Fruit fly (Drosophila melanogaster) whole organism, embryonic: ENCODE data around the gene Vps2.

Experiments
- B-H2 ChIP-seq: fragments of 200-800 bp; sonication (Bioruptor generic); optimal IDR thresholded peaks from 2 replicates; lab custom pipeline; 2018; ENCODE audit warnings: missing biosample characterization, mild to moderate bottlenecking, missing genetic modification characterization
- CG10267 ChIP-seq: fragments of 200-800 bp; sonication (Bioruptor generic); optimal IDR thresholded peaks from 2 replicates; lab custom pipeline; 2018; ENCODE audit warnings: missing biosample characterization, mild to moderate bottlenecking, missing genetic modification characterization, moderate library complexity
- CG12299 ChIP-seq: fragments of 200-800 bp; sonication (Bioruptor generic); optimal IDR thresholded peaks from 2 replicates; lab custom pipeline; 2018; ENCODE audit warnings: missing biosample characterization, mild to moderate bottlenecking, missing genetic modification characterization
- CG12391 ChIP-seq: fragments of 200-800 bp; sonication (Bioruptor generic); optimal IDR thresholded peaks from 3 replicates; lab custom pipeline; 2018; ENCODE audit warnings: missing biosample characterization, mild to moderate bottlenecking, missing genetic modification characterization, moderate library complexity
- CG13296 ChIP-seq: fragments of 200-800 bp; sonication (Bioruptor generic); optimal IDR thresholded peaks from 3 replicates; lab custom pipeline; 2018; ENCODE audit warnings: missing biosample characterization, mild to moderate bottlenecking, missing genetic modification characterization
- CG15696 ChIP-seq: fragments of 200-800 bp; sonication (Bioruptor generic); optimal IDR thresholded peaks from 2 replicates; lab custom pipeline; 2019; ENCODE audit warnings: missing biosample characterization, mild to moderate bottlenecking, missing genetic modification characterization, moderate library complexity
- CG16863 ChIP-seq: fragments of 200-800 bp; sonication (Bioruptor generic); optimal IDR thresholded peaks from 3 replicates; lab custom pipeline; 2016; ENCODE audit warnings: missing biosample characterization, missing genetic modification characterization
- CG17186 ChIP-seq: fragments of 200-800 bp; sonication (Bioruptor generic); optimal IDR thresholded peaks from 3 replicates; lab custom pipeline; 2017; ENCODE audit warnings: missing biosample characterization, missing genetic modification reagents, missing genetic modification characterization
- CG18262 ChIP-seq: fragments of 200-800 bp; optimal IDR thresholded peaks from 3 replicates; lab custom pipeline; 2019; ENCODE audit warnings: missing biosample characterization, mild to moderate bottlenecking, missing genetic modification characterization, moderate library complexity
- CG1832 ChIP-seq: fragments of 200-800 bp; sonication (Bioruptor generic); optimal IDR thresholded peaks from 2 replicates; lab custom pipeline; 2017; ENCODE audit warnings: missing biosample characterization, mild to moderate bottlenecking, missing genetic modification characterization, inconsistent platforms
- CG2120 ChIP-seq: fragments of 200-800 bp; sonication (Bioruptor generic); optimal IDR thresholded peaks from 3 replicates; lab custom pipeline; 2016; ENCODE audit warnings: missing biosample characterization, missing genetic modification characterization
- CG2712 ChIP-seq: fragments of 200-800 bp; optimal IDR thresholded peaks from 3 replicates; lab custom pipeline; 2019; ENCODE audit warnings: missing biosample characterization, mild to moderate bottlenecking, missing genetic modification characterization, moderate library complexity
- CG3163 ChIP-seq: fragments of 200-800 bp; sonication (Bioruptor generic); optimal IDR thresholded peaks from 3 replicates; lab custom pipeline; 2016; ENCODE audit warnings: missing biosample characterization, missing genetic modification characterization
- CG3726 ChIP-seq: fragments of 200-800 bp; sonication (Bioruptor generic); IDR thresholded peaks from 3 replicates; pipeline ENCODE4, ENCODE4 v1.3.6; 2022; ENCODE audit warnings: missing biosample characterization, missing genetic modification characterization
- CG5245 ChIP-seq: fragments of 200-800 bp; sonication (Bioruptor generic); optimal IDR thresholded peaks from 3 replicates; lab custom pipeline; 2016; ENCODE audit warnings: missing biosample characterization, missing genetic modification characterization
- CG6254 ChIP-seq: fragments of 200-800 bp; sonication (Bioruptor generic); optimal IDR thresholded peaks from 3 replicates; lab custom pipeline; 2017; ENCODE audit warnings: mild to moderate bottlenecking, missing biosample characterization, missing genetic modification reagents, missing genetic modification characterization
- CG6272 ChIP-seq: fragments of 200-800 bp; sonication (Bioruptor generic); IDR thresholded peaks from 2 replicates; pipeline ENCODE4 v1.3.6; 2022; ENCODE audit warnings: missing biosample characterization, missing genetic modification characterization
- CG8359 ChIP-seq: fragments of 200-800 bp; sonication (Bioruptor generic); optimal IDR thresholded peaks from 2 replicates; lab custom pipeline; 2017; ENCODE audit warnings: missing biosample characterization, mild to moderate bottlenecking, missing genetic modification characterization, borderline replicate concordance
- CoRest ChIP-seq: fragments of 200-800 bp; sonication (Bioruptor generic); optimal IDR thresholded peaks from 3 replicates; lab custom pipeline; 2018; ENCODE audit warnings: missing biosample characterization, mild to moderate bottlenecking, missing genetic modification characterization, moderate library complexity
- D19A ChIP-seq: fragments of 200-800 bp; optimal IDR thresholded peaks from 3 replicates; lab custom pipeline; 2019; ENCODE audit warnings: missing biosample characterization, mild to moderate bottlenecking, missing genetic modification characterization, moderate library complexity
- Dad ChIP-seq: fragments of 200-800 bp; sonication (Bioruptor generic); optimal IDR thresholded peaks from 3 replicates; lab custom pipeline; 2016; ENCODE audit warnings: missing biosample characterization, missing genetic modification characterization
- Fer2 ChIP-seq: fragments of 200-800 bp; sonication (Bioruptor generic); optimal IDR thresholded peaks from 2 replicates; lab custom pipeline; 2018; ENCODE audit warnings: missing biosample characterization, mild to moderate bottlenecking, missing genetic modification characterization, moderate library complexity
- H2.0 ChIP-seq: fragments of 200-800 bp; sonication (Bioruptor generic); IDR thresholded peaks from 2 replicates; pipeline ENCODE4 v1.3.6; 2022; ENCODE audit warnings: missing biosample characterization, missing genetic modification characterization
- Hr39 ChIP-seq: fragments of >200 bp; optimal IDR thresholded peaks from 2 replicates; lab custom pipeline; 2017
- Hsf ChIP-seq: fragments of 200-800 bp; sonication (Bioruptor generic); optimal IDR thresholded peaks from 3 replicates; lab custom pipeline; 2016; ENCODE audit warnings: missing biosample characterization, missing genetic modification characterization
- Med ChIP-seq: fragments of 200-800 bp; sonication (Bioruptor generic); peaks from one replicate; lab custom pipeline; 2016; ENCODE audit warnings: missing biosample characterization, missing genetic modification characterization, mild to moderate bottlenecking, inconsistent platforms, moderate library complexity
- NK7.1 ChIP-seq: fragments of 200-800 bp; sonication (Bioruptor generic); optimal IDR thresholded peaks from 3 replicates; lab custom pipeline; 2016; ENCODE audit warnings: missing biosample characterization, missing genetic modification characterization
- Sox102F ChIP-seq: fragments of 200-800 bp; sonication (Bioruptor generic); optimal IDR thresholded peaks from 2 replicates; lab custom pipeline; 2018; ENCODE audit warnings: missing biosample characterization, mild to moderate bottlenecking, missing genetic modification characterization, moderate library complexity
- Usf ChIP-seq: fragments of 200-800 bp; sonication (Bioruptor generic); optimal IDR thresholded peaks from 2 replicates; lab custom pipeline; 2017; ENCODE audit warnings: missing genotype, missing biosample characterization, missing genetic modification characterization
- Vsx1 ChIP-seq: fragments of 200-800 bp; sonication (Bioruptor generic); optimal IDR thresholded peaks from 2 replicates; lab custom pipeline; 2017; ENCODE audit warnings: missing biosample characterization, mild to moderate bottlenecking, missing genetic modification characterization, missing genetic modification reagents
- amos ChIP-seq: fragments of 200-800 bp; sonication (Bioruptor generic); IDR thresholded peaks from 2 replicates; pipeline ENCODE4 v1.3.6; 2022; ENCODE audit warnings: missing biosample characterization, missing genetic modification characterization; ENCODE audit not compliant: partially characterized antibody
- ato ChIP-seq: fragments of 200-800 bp; sonication (Bioruptor generic); IDR thresholded peaks from 2 replicates; pipeline ENCODE4 v1.3.6; 2022; ENCODE audit warnings: missing biosample characterization, missing genetic modification characterization; ENCODE audit not compliant: partially characterized antibody
- crp ChIP-seq, 2 experiments: fragments of 200-800 bp; sonication (Bioruptor generic); optimal IDR thresholded peaks; 2 replicates in 1 of 2; 3 replicates in 1 of 2; lab custom pipeline; 2017; ENCODE audit warnings: missing biosample characterization in 2 of 2, missing genetic modification characterization in 2 of 2, mild to moderate bottlenecking in 1 of 2, moderate library complexity in 1 of 2
- ewg ChIP-seq: fragments of 200-800 bp; sonication (Bioruptor generic); optimal IDR thresholded peaks from 3 replicates; lab custom pipeline; 2017; ENCODE audit warnings: mild to moderate bottlenecking, missing biosample characterization, missing genetic modification reagents, missing genetic modification characterization
- gcm2 ChIP-seq: fragments of 200-800 bp; sonication (Bioruptor generic); optimal IDR thresholded peaks from 2 replicates; lab custom pipeline; 2016; ENCODE audit warnings: missing biosample characterization, missing genetic modification characterization
- ind ChIP-seq: fragments of 200-800 bp; sonication (Bioruptor generic); optimal IDR thresholded peaks from 3 replicates; lab custom pipeline; 2016; ENCODE audit warnings: missing biosample characterization, missing genetic modification characterization
- mam ChIP-seq: fragments of 200-800 bp; sonication (Bioruptor generic); optimal IDR thresholded peaks from 3 replicates; lab custom pipeline; 2016; ENCODE audit warnings: missing biosample characterization, missing genetic modification characterization
- mirr ChIP-seq: fragments of 200-800 bp; sonication (Bioruptor generic); optimal IDR thresholded peaks from 3 replicates; lab custom pipeline; 2018; ENCODE audit warnings: missing biosample characterization, mild to moderate bottlenecking, missing genetic modification characterization
- mld ChIP-seq: fragments of 200-800 bp; sonication (Bioruptor generic); IDR thresholded peaks from 3 replicates; pipeline ENCODE4 v1.3.6; 2022; ENCODE audit warnings: missing biosample characterization, missing genetic modification characterization; ENCODE audit not compliant: partially characterized antibody
- pan ChIP-seq, 4 experiments: fragments of >200 bp in 3 of 4; fragments of 200-800 bp in 1 of 4; sonication (Bioruptor generic) in 1 of 4; optimal IDR thresholded peaks in 3 of 4; IDR thresholded peaks in 1 of 4; 2 replicates each; pipeline versions ENCODE4 v1.3.6 to Lab custom; 2017 to 2022; ENCODE audit warnings: missing biosample characterization in 2 of 4, missing genetic modification characterization in 2 of 4, mixed read lengths in 1 of 4
- pita ChIP-seq: fragments of 200-800 bp; sonication (Bioruptor generic); optimal IDR thresholded peaks from 2 replicates; lab custom pipeline; 2017; ENCODE audit warnings: missing biosample characterization, mild to moderate bottlenecking, missing genetic modification characterization
- pros ChIP-seq: fragments of 200-800 bp; sonication (Bioruptor generic); optimal IDR thresholded peaks from 3 replicates; lab custom pipeline; 2019; ENCODE audit warnings: missing biosample characterization, mild to moderate bottlenecking, missing genetic modification characterization, moderate library complexity
- sens-2 ChIP-seq: fragments of 200-800 bp; sonication (Bioruptor generic); IDR thresholded peaks from 2 replicates; pipeline ENCODE4 v1.3.6; 2022; ENCODE audit warnings: missing biosample characterization, missing genetic modification characterization
- sna ChIP-seq: fragments of 200-800 bp; sonication (Bioruptor generic); IDR thresholded peaks from 2 replicates; pipeline ENCODE4 v1.3.6; 2022; ENCODE audit warnings: missing biosample characterization, missing genetic modification characterization; ENCODE audit not compliant: partially characterized antibody
- sug ChIP-seq: fragments of 200-800 bp; optimal IDR thresholded peaks from 2 replicates; lab custom pipeline; 2019; ENCODE audit warnings: missing biosample characterization, mild to moderate bottlenecking, missing genetic modification characterization, moderate library complexity
- tap ChIP-seq: fragments of 200-800 bp; optimal IDR thresholded peaks from 3 replicates; lab custom pipeline; 2019; ENCODE audit warnings: missing biosample characterization, mild to moderate bottlenecking, missing genetic modification characterization, moderate library complexity
- tx ChIP-seq: fragments of 200-800 bp; sonication (Bioruptor generic); optimal IDR thresholded peaks from 2 replicates; lab custom pipeline; 2016; ENCODE audit warnings: missing biosample characterization, missing genetic modification characterization
- vvl ChIP-seq: fragments of 200-800 bp; sonication (Bioruptor generic); IDR thresholded peaks from 2 replicates; pipeline ENCODE4 v1.3.6; 2022; ENCODE audit warnings: missing biosample characterization, missing genetic modification characterization
- wor ChIP-seq: fragments of 200-800 bp; sonication (Bioruptor generic); IDR thresholded peaks from 2 replicates; pipeline ENCODE4 v1.3.6; 2022; ENCODE audit warnings: missing biosample characterization, missing genetic modification characterization

The Vps2 gene

DNA sequence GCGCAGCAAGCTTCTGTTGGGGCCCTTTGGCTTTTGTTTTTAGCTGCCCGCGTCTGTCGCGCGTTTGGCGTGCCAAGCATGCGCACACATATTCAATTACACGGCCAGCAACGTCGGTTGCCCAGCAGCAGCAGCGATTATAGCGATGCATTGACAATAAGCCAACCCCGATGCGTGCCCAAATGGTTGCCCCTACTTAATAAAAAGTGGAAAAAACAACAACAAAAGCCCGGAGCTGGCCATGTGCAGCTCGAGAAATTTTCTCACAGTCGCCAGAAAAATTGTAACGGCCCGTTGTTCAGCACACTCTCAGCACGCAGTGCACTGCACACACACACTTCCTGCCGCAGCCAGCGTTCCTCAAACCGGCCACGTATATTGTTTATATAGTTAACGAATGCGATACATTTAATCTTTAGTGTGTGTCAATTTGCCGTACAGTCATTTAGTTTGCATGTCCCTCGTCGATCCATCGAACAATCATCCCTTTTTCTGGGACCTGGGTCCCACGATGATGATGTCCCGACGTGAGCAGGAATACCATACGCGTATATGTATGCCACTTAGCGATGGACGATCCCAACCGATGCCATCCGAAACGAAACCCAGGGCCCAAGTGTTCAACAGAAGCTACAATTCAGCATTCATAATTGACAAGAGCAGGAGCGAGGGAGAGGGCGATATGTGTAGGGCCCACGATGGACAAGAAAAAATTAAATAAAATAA is 17.8 kb upstream of the Vps2 start (continued):
- TF ChIP-seq ewg (GFP tag; lab: Kevin White, UChicago) (peak; percentile 31), D19A (tag; lab: Kevin White, UChicago) (peak; percentile 4), CG3163 (GFP tag; lab: Kevin White, UChicago) (no peak), amos (no peak), CG16863 (GFP tag; lab: Kevin White, UChicago) (no peak), Sox102F (no peak), CG8359 (no peak), ato (GFP tag; lab: Robert Waterston, UW) (no peak), Usf (no peak), wor (no peak), sna (GFP tag; lab: Robert Waterston, UW) (no peak), CoRest (no peak), CG6272 (GFP tag; lab: Robert Waterston, UW) (no peak), pan (optimal IDR thresholded peaks at IDR 0.05; lab: Kevin White, UChicago) (no peak), pan (GFP tag; optimal IDR thresholded peaks at IDR 0.05 in 1 of 2, IDR thresholded peaks at IDR 0.05 in 1 of 2) (no peak), CG1832 (GFP tag; lab: Kevin White, UChicago) (peak; percentile 36), sens-2 (GFP tag; lab: Robert Waterston, UW) (no peak), Med (peak; percentile 25), B-H2 (no peak), CG2120 (GFP tag; lab: Kevin White, UChicago) (no peak), CG15696 (tag; lab: Kevin White, UChicago) (no peak), CG12299 (no peak), CG2712 (tag; lab: Kevin White, UChicago) (no peak), CG13296 (GFP tag; lab: Kevin White, UChicago) (no peak), pita (no peak), ind (GFP tag; lab: Kevin White, UChicago) (no peak), CG3726 (GFP tag; lab: Robert Waterston, UW) (no peak), Dad (GFP tag; lab: Kevin White, UChicago) (no peak), CG17186 (GFP tag; lab: Kevin White, UChicago) (no peak), vvl (GFP tag; lab: Robert Waterston, UW) (no peak), sug (tag; lab: Kevin White, UChicago) (no peak), Vsx1 (GFP tag; lab: Kevin White, UChicago) (no peak), H2.0 (GFP tag; lab: Robert Waterston, UW) (no peak), tap (tag; lab: Kevin White, UChicago) (no peak), CG18262 (no peak), NK7.1 (GFP tag; lab: Kevin White, UChicago) (no peak), CG12391 (tag; lab: Kevin White, UChicago) (no peak), mld (GFP tag; lab: Robert Waterston, UW) (no peak), CG5245 (GFP tag; lab: Kevin White, UChicago) (no peak), crp (GFP tag; optimal IDR thresholded peaks at IDR 0.05; lab: Kevin White, UChicago) (no peak), mirr (no peak), Hsf (GFP tag; lab: Kevin White, UChicago) (no peak), pros (GFP tag; lab: Kevin White, UChicago) (peak; percentile 92), Fer2 (tag; lab: Kevin White, UChicago) (no peak), CG10267 (tag; lab: Kevin White, UChicago) (no peak), mam (GFP tag; lab: Kevin White, UChicago) (no peak), CG6254 (GFP tag; lab: Kevin White, UChicago) (no peak), tx (GFP tag; lab: Kevin White, UChicago) (no peak), Hr39 (lab: Kevin White, UChicago) (no peak), gcm2 (GFP tag; lab: Kevin White, UChicago) (no peak)
